Worm (Caenorhabditis elegans) whole organism, L3 larva: Measurements from ENCODE around the gene clec-215.

Experiments used
- ZK546.5 ChIP-seq: sonication (generic microtip); optimal IDR thresholded peaks from 2 replicates; lab custom pipeline; 2017; ENCODE audit warnings: missing biosample characterization, missing genetic modification characterization
- aly-2 ChIP-seq: fragments of 150-350 bp; optimal IDR thresholded peaks from 2 replicates; lab custom pipeline; 2014; ENCODE audit warnings: missing biosample characterization, missing genetic modification characterization
- ceh-28 ChIP-seq: fragments of 150-350 bp; optimal IDR thresholded peaks from 2 replicates; lab custom pipeline; 2014; ENCODE audit warnings: missing biosample characterization, missing genetic modification reagents, missing genetic modification characterization
- ceh-82 ChIP-seq: fragments of 150-350 bp; optimal IDR thresholded peaks from 2 replicates; lab custom pipeline; 2014; ENCODE audit warnings: missing biosample characterization, missing genetic modification characterization
- ceh-9 ChIP-seq: sonication (generic microtip); optimal IDR thresholded peaks from 2 replicates; lab custom pipeline; 2018; ENCODE audit warnings: missing biosample characterization, missing genetic modification characterization
- daf-12 ChIP-seq: fragments of 150-350 bp; optimal IDR thresholded peaks from 2 replicates; lab custom pipeline; 2014; ENCODE audit warnings: missing biosample characterization, missing genetic modification reagents, missing genetic modification characterization
- egl-27 ChIP-seq: sonication (generic microtip); optimal IDR thresholded peaks from 4 replicates; lab custom pipeline; 2017; ENCODE audit warnings: missing biosample characterization, missing genetic modification reagents, missing genetic modification characterization
- egl-5 ChIP-seq: fragments of 150-350 bp; optimal IDR thresholded peaks from 2 replicates; lab custom pipeline; 2017; ENCODE audit warnings: missing biosample characterization, missing genetic modification reagents, missing genetic modification characterization, inconsistent platforms
- elt-1 ChIP-seq: fragments of 150-350 bp; optimal IDR thresholded peaks from 2 replicates; lab custom pipeline; 2014; ENCODE audit warnings: missing biosample characterization, missing genetic modification characterization
- elt-2 ChIP-seq: sonication (generic microtip); optimal IDR thresholded peaks from 2 replicates; lab custom pipeline; 2016; ENCODE audit warnings: missing genetic modification reagents, mild to moderate bottlenecking, missing genetic modification characterization, missing compliant biosample characterization
- elt-3 ChIP-seq, 3 experiments: fragments of 150-350 bp in 1 of 3; sonication (generic microtip) in 2 of 3; optimal IDR thresholded peaks; 2 replicates in 2 of 3; 4 replicates in 1 of 3; lab custom pipeline; 2014 to 2017; ENCODE audit warnings: missing biosample characterization in 3 of 3, missing genetic modification characterization in 3 of 3
- eor-1 ChIP-seq, 2 experiments: fragments of 150-350 bp; optimal IDR thresholded peaks; 2 replicates each; lab custom pipeline; 2014 to 2018; ENCODE audit warnings: missing biosample characterization in 2 of 2, missing genetic modification characterization in 2 of 2
- fkh-10 ChIP-seq: sonication (generic microtip); optimal IDR thresholded peaks from 2 replicates; lab custom pipeline; 2017; ENCODE audit warnings: missing biosample characterization, missing genetic modification reagents, missing genetic modification characterization
- fkh-2 ChIP-seq: fragments of 150-350 bp; optimal IDR thresholded peaks from 2 replicates; lab custom pipeline; 2014; ENCODE audit warnings: missing biosample characterization, missing genetic modification reagents, missing genetic modification characterization
- fos-1 ChIP-seq: fragments of 150-350 bp; optimal IDR thresholded peaks from 2 replicates; lab custom pipeline; 2014; ENCODE audit warnings: missing biosample characterization, missing genetic modification characterization
- hmg-11 ChIP-seq: sonication (generic microtip); optimal IDR thresholded peaks from 2 replicates; lab custom pipeline; 2016; ENCODE audit warnings: missing genetic modification characterization, missing compliant biosample characterization
- jun-1 ChIP-seq: fragments of 150-350 bp; optimal IDR thresholded peaks from 2 replicates; lab custom pipeline; 2014; ENCODE audit warnings: missing biosample characterization, missing genetic modification reagents, missing genetic modification characterization
- lin-15B ChIP-seq: fragments of 150-350 bp; optimal IDR thresholded peaks from 2 replicates; lab custom pipeline; 2014; ENCODE audit warnings: missing biosample characterization, missing genetic modification characterization
- mdl-1 ChIP-seq: fragments of 150-350 bp; optimal IDR thresholded peaks from 2 replicates; lab custom pipeline; 2014; ENCODE audit warnings: missing biosample characterization, missing genetic modification characterization
- nfya-1 ChIP-seq: sonication (generic microtip); optimal IDR thresholded peaks from 2 replicates; lab custom pipeline; 2017; ENCODE audit warnings: missing genetic modification characterization, mild to moderate bottlenecking, missing compliant biosample characterization, antibody characterized with exemption, moderate library complexity; ENCODE audit not compliant: insufficient read depth
- nhr-11 ChIP-seq: fragments of 150-350 bp; optimal IDR thresholded peaks from 2 replicates; lab custom pipeline; 2014; ENCODE audit warnings: missing biosample characterization, missing genetic modification characterization
- nhr-12 ChIP-seq: fragments of 150-350 bp; optimal IDR thresholded peaks from 2 replicates; lab custom pipeline; 2014; ENCODE audit warnings: missing biosample characterization, missing genetic modification characterization
- nhr-23 ChIP-seq: fragments of 150-350 bp; optimal IDR thresholded peaks from 2 replicates; lab custom pipeline; 2014; ENCODE audit warnings: missing biosample characterization, missing genetic modification reagents, missing genetic modification characterization
- nhr-237 ChIP-seq: fragments of 150-350 bp; optimal IDR thresholded peaks from 2 replicates; lab custom pipeline; 2014; ENCODE audit warnings: missing biosample characterization, missing genetic modification characterization
- nhr-28 ChIP-seq: fragments of 150-350 bp; optimal IDR thresholded peaks from 2 replicates; lab custom pipeline; 2014; ENCODE audit warnings: missing biosample characterization, missing genetic modification characterization
- nhr-43 ChIP-seq: sonication (generic microtip); optimal IDR thresholded peaks from 2 replicates; lab custom pipeline; 2016; ENCODE audit warnings: mild to moderate bottlenecking, missing genetic modification characterization, missing compliant biosample characterization; ENCODE audit not compliant: poor library complexity, severe bottlenecking
- nhr-67 ChIP-seq: fragments of 150-350 bp; optimal IDR thresholded peaks from 2 replicates; lab custom pipeline; 2014; ENCODE audit warnings: missing biosample characterization, missing genetic modification characterization
- nhr-77 ChIP-seq: fragments of 150-350 bp; optimal IDR thresholded peaks from 2 replicates; lab custom pipeline; 2014; ENCODE audit warnings: missing biosample characterization, missing genetic modification characterization
- pha-4 ChIP-seq: fragments of 150-350 bp; optimal IDR thresholded peaks from 2 replicates; lab custom pipeline; 2014; ENCODE audit warnings: missing biosample characterization, missing genetic modification reagents, missing genetic modification characterization
- pqm-1 ChIP-seq: fragments of 150-350 bp; optimal IDR thresholded peaks from 2 replicates; lab custom pipeline; 2017; ENCODE audit warnings: missing biosample characterization, missing genetic modification characterization, inconsistent platforms
- sea-2 ChIP-seq: fragments of 150-350 bp; sonication (generic microtip); optimal IDR thresholded peaks from 4 replicates; lab custom pipeline; 2014; ENCODE audit warnings: missing biosample characterization, missing genetic modification reagents, missing genetic modification characterization
- snpc-4 ChIP-seq: fragments of 150-350 bp; optimal IDR thresholded peaks from 2 replicates; lab custom pipeline; 2014; ENCODE audit warnings: missing biosample characterization, missing genetic modification characterization
- tbx-2 ChIP-seq: sonication (generic microtip); optimal IDR thresholded peaks from 2 replicates; lab custom pipeline; 2016; ENCODE audit warnings: mild to moderate bottlenecking, missing genetic modification characterization, missing compliant biosample characterization
- unc-39 ChIP-seq: sonication (generic microtip); optimal IDR thresholded peaks from 4 replicates; lab custom pipeline; 2017; ENCODE audit warnings: missing biosample characterization, missing genetic modification characterization
- unc-62 ChIP-seq: fragments of 150-350 bp; sonication (generic microtip); optimal IDR thresholded peaks from 4 replicates; lab custom pipeline; 2014; ENCODE audit warnings: missing biosample characterization, missing genetic modification reagents, missing genetic modification characterization
- zag-1 ChIP-seq: fragments of 150-350 bp; optimal IDR thresholded peaks from 2 replicates; lab custom pipeline; 2014; ENCODE audit warnings: missing biosample characterization, missing genetic modification characterization
- ztf-11 ChIP-seq: fragments of 150-350 bp; optimal IDR thresholded peaks from 2 replicates; lab custom pipeline; 2014; ENCODE audit warnings: missing biosample characterization, missing genetic modification characterization

Gene clec-215

ce11 chrV:7587637-7588036 is 24.5 kb upstream of the clec-215 start, which contains the start of the genes F19F10.11 and C50E3.5:
TSS of gene F19F10.11 (minus strand) at chrV:7587704.
TSS of gene C50E3.5 (plus strand) at chrV:7587996.
- TF ChIP-seq nhr-77 (tag; lab: Kevin White, UChicago) (no peak), egl-27 (no peak), unc-39 (tag; lab: Kevin White, UChicago) (no peak), elt-2 (tag; lab: Kevin White, UChicago) (peak; percentile 7), nhr-12 (no peak), nhr-23 (tag; lab: Kevin White, UChicago) (peak; percentile 43), hmg-11 (peak; percentile 74), nhr-237 (tag; lab: Kevin White, UChicago) (no peak), egl-5 (tag; lab: Kevin White, UChicago) (no peak), nhr-11 (tag; lab: Kevin White, UChicago) (no peak), ztf-11 (tag; lab: Kevin White, UChicago) (no peak), ZK546.5 (tag; lab: Kevin White, UChicago) (no peak), mdl-1 (tag; lab: Kevin White, UChicago) (no peak), pha-4 (peak; percentile 79), daf-12 (tag; lab: Kevin White, UChicago) (no peak), nfya-1 (tag; lab: Kevin White, UChicago) (peak; percentile 70), elt-3 (tag; optimal IDR thresholded peaks at IDR 0.05; lab: Kevin White, UChicago) (no peak), nhr-67 (tag; lab: Kevin White, UChicago) (no peak), nhr-43 (tag; lab: Kevin White, UChicago) (peak; percentile 42), zag-1 (tag; lab: Kevin White, UChicago) (no peak), sea-2 (no peak), elt-1 (tag; lab: Kevin White, UChicago) (no peak), unc-62 (GFP tag; lab: Kevin White, UChicago) (no peak), fos-1 (tag; lab: Kevin White, UChicago) (no peak), fkh-2 (no peak), lin-15B (tag; lab: Kevin White, UChicago) (peak; percentile 70), eor-1 (tag; optimal IDR thresholded peaks at IDR 0.05; lab: Kevin White, UChicago) (no peak), pqm-1 (tag; lab: Kevin White, UChicago) (no peak), jun-1 (tag; lab: Kevin White, UChicago) (no peak), aly-2 (tag; lab: Kevin White, UChicago) (no peak), tbx-2 (tag; lab: Kevin White, UChicago) (no peak), nhr-28 (tag; lab: Kevin White, UChicago) (no peak), fkh-10 (GFP tag; lab: Kevin White, UChicago) (no peak), snpc-4 (tag; lab: Kevin White, UChicago) (peak; percentile 44)

- no peak for TF ChIP-seq ceh-9 (tag; lab: Kevin White, UChicago)
- no peak for TF ChIP-seq nfya-1 (tag; lab: Kevin White, UChicago)
- TF ChIP-seq egl-27, result no peak
- TF ChIP-seq ceh-28 (tag; lab: Kevin White, UChicago), result no peak
- no peak for TF ChIP-seq pqm-1 (tag; lab: Kevin White, UChicago)
- TF ChIP-seq ceh-82 (tag; lab: Kevin White, UChicago), result no peak
- no peak for TF ChIP-seq mdl-1 (tag; lab: Kevin White, UChicago)
- no peak for TF ChIP-seq nhr-77 (tag; lab: Kevin White, UChicago)
- no peak for TF ChIP-seq zag-1 (tag; lab: Kevin White, UChicago)
- TF ChIP-seq aly-2 (tag; lab: Kevin White, UChicago), result no peak
- no peak for TF ChIP-seq elt-2 (tag; lab: Kevin White, UChicago)
- TF ChIP-seq nhr-12, result no peak
Measured at ce11 chrV:7590454-7590853, 21.7 kb upstream of the clec-215 start, which contains the start of gene C50E3.6. TSS of gene C50E3.6 (minus strand) at chrV:7590554.

ce11 chrV:7595132-7595531 is 17.0 kb upstream of the clec-215 start:
- peak; percentile 6 for TF ChIP-seq snpc-4 (tag; lab: Kevin White, UChicago)
- TF ChIP-seq nhr-11 (tag; lab: Kevin White, UChicago), result no peak
